Worm (Caenorhabditis elegans) whole organism, young adult: ENCODE data around the gene T27A10.2.

Source experiments
- B0035.1 ChIP-seq: sonication (generic microtip); optimal IDR thresholded peaks from 2 replicates; lab custom pipeline; 2016; ENCODE audit warnings: missing genetic modification characterization, mild to moderate bottlenecking, missing compliant biosample characterization, missing genotype, missing genetic modification reagents
- D2030.7 ChIP-seq: fragments of 200-800 bp; sonication (Bioruptor generic); IDR thresholded peaks from 2 replicates; pipeline ENCODE4 v1.3.6; 2022; ENCODE audit warnings: missing genetic modification reagents, missing genetic modification characterization, missing compliant biosample characterization
- F22D6.2 ChIP-seq: sonication (generic microtip); optimal IDR thresholded peaks from 2 replicates; lab custom pipeline; 2016; ENCODE audit warnings: mild to moderate bottlenecking, missing genetic modification characterization, missing compliant biosample characterization
- F23B12.7 ChIP-seq: sonication (generic microtip); optimal IDR thresholded peaks from 2 replicates; lab custom pipeline; 2017; ENCODE audit warnings: missing genetic modification characterization, mild to moderate bottlenecking, missing compliant biosample characterization, antibody characterized with exemption, moderate library complexity; ENCODE audit not compliant: insufficient read depth
- K12H6.12 ChIP-seq: fragments of 200-800 bp; sonication (Bioruptor generic); optimal IDR thresholded peaks from 2 replicates; lab custom pipeline; 2018; ENCODE audit warnings: mild to moderate bottlenecking, missing genetic modification characterization, missing compliant biosample characterization
- T07F8.4 ChIP-seq: sonication (generic microtip); optimal IDR thresholded peaks from 2 replicates; lab custom pipeline; 2016; ENCODE audit warnings: mild to moderate bottlenecking, missing genetic modification characterization, moderate library complexity, missing compliant biosample characterization
- Y53F4B.3 ChIP-seq: fragments of 200-800 bp; sonication (Bioruptor generic); IDR thresholded peaks from 2 replicates; pipeline ENCODE4 v1.3.6; 2022; ENCODE audit warnings: missing genetic modification reagents, missing genetic modification characterization, missing compliant biosample characterization
- Y53G8AR.9 ChIP-seq: fragments of 200-800 bp; sonication (Bioruptor generic); conservative IDR thresholded peaks from 2 replicates; pipeline ENCODE4 v1.3.6; 2022; ENCODE audit warnings: missing genetic modification reagents, missing genetic modification characterization, missing compliant biosample characterization
- Y56A3A.18 ChIP-seq: fragments of 200-800 bp; sonication (Bioruptor generic); IDR thresholded peaks from 2 replicates; pipeline ENCODE4 v1.3.6; 2022; ENCODE audit warnings: missing genetic modification reagents, missing genetic modification characterization, missing compliant biosample characterization
- Y67H2A.10 ChIP-seq: fragments of 200-800 bp; sonication (Bioruptor generic); conservative IDR thresholded peaks from 2 replicates; pipeline ENCODE4 v1.3.6; 2022; ENCODE audit warnings: missing genetic modification reagents, missing genetic modification characterization, missing compliant biosample characterization
- akir-1 ChIP-seq: fragments of 200-800 bp; sonication (Bioruptor generic); optimal IDR thresholded peaks from 2 replicates; lab custom pipeline; 2018; ENCODE audit warnings: mild to moderate bottlenecking, missing genetic modification characterization, moderate library complexity, missing compliant biosample characterization
- aptf-3 ChIP-seq: fragments of 200-800 bp; sonication (Bioruptor generic); IDR thresholded peaks from 2 replicates; pipeline ENCODE4 v1.3.6; 2022; ENCODE audit warnings: missing genetic modification characterization, missing compliant biosample characterization
- atf-7 ChIP-seq: sonication (generic microtip); optimal IDR thresholded peaks from 2 replicates; lab custom pipeline; 2017; ENCODE audit warnings: mild to moderate bottlenecking, missing genetic modification characterization, missing compliant biosample characterization
- athp-1 ChIP-seq: sonication (generic microtip); optimal IDR thresholded peaks from 2 replicates; lab custom pipeline; 2017; ENCODE audit warnings: mild to moderate bottlenecking, missing genetic modification characterization, missing compliant biosample characterization
- attf-3 ChIP-seq: fragments of 200-800 bp; sonication (Bioruptor generic); conservative IDR thresholded peaks from 2 replicates; pipeline ENCODE4 v1.3.6; 2022; ENCODE audit warnings: missing genetic modification reagents, missing genetic modification characterization, missing compliant biosample characterization
- attf-6 ChIP-seq: fragments of 200-800 bp; sonication (Bioruptor generic); IDR thresholded peaks from 2 replicates; pipeline ENCODE4 v1.3.6; 2022; ENCODE audit warnings: missing genetic modification reagents, missing genetic modification characterization, missing compliant biosample characterization
- cebp-2 ChIP-seq: fragments of 200-800 bp; sonication (Bioruptor generic); IDR thresholded peaks from 2 replicates; pipeline ENCODE4 v1.3.6; 2022; ENCODE audit warnings: missing genetic modification characterization, missing compliant biosample characterization
- ceh-40 ChIP-seq: fragments of 200-800 bp; sonication (Bioruptor generic); IDR thresholded peaks from 2 replicates; pipeline ENCODE4 v1.3.6; 2022; ENCODE audit warnings: missing genetic modification characterization, missing compliant biosample characterization
- chd-7 ChIP-seq: sonication (generic microtip); optimal IDR thresholded peaks from 2 replicates; lab custom pipeline; 2016; ENCODE audit warnings: mild to moderate bottlenecking, missing genetic modification characterization, moderate library complexity, missing compliant biosample characterization
- efl-1 ChIP-seq: fragments of 150-350 bp; optimal IDR thresholded peaks from 2 replicates; lab custom pipeline; 2014; ENCODE audit warnings: missing biosample characterization, missing genetic modification reagents, missing genetic modification characterization
- egl-18 ChIP-seq: fragments of 200-800 bp; sonication (Bioruptor generic); IDR thresholded peaks from 2 replicates; pipeline ENCODE4 v1.3.6; 2022; ENCODE audit warnings: missing genetic modification reagents, missing genetic modification characterization, missing compliant biosample characterization
- ekl-4 ChIP-seq: fragments of 200-800 bp; sonication (Bioruptor generic); IDR thresholded peaks from 2 replicates; pipeline ENCODE4 v1.3.6; 2022; ENCODE audit warnings: missing genetic modification reagents, missing genetic modification characterization, missing compliant biosample characterization
- ets-4 ChIP-seq: fragments of 200-800 bp; sonication (Bioruptor generic); optimal IDR thresholded peaks from 2 replicates; lab custom pipeline; 2018; ENCODE audit warnings: mild to moderate bottlenecking, missing genetic modification characterization, missing compliant biosample characterization
- gei-17 ChIP-seq: fragments of 200-800 bp; sonication (Bioruptor generic); optimal IDR thresholded peaks from 2 replicates; lab custom pipeline; 2018; ENCODE audit warnings: mild to moderate bottlenecking, missing genetic modification characterization, missing compliant biosample characterization
- hlh-12 ChIP-seq: sonication (generic microtip); optimal IDR thresholded peaks from 2 replicates; lab custom pipeline; 2016; ENCODE audit warnings: missing genetic modification characterization, missing compliant biosample characterization
- hlh-26 ChIP-seq: fragments of 200-800 bp; sonication (Bioruptor generic); conservative IDR thresholded peaks from 2 replicates; pipeline ENCODE4 v1.3.6; 2022; ENCODE audit warnings: missing genetic modification reagents, missing genetic modification characterization, missing compliant biosample characterization
- let-607 ChIP-seq, 2 experiments: fragments of 200-800 bp in 1 of 2; sonication (Bioruptor generic) in 1 of 2; sonication (generic microtip) in 1 of 2; optimal IDR thresholded peaks; 2 replicates each; lab custom pipeline; 2016 to 2018; ENCODE audit warnings: mild to moderate bottlenecking in 2 of 2, missing compliant biosample characterization in 2 of 2, missing genetic modification characterization in 2 of 2, moderate library complexity in 2 of 2, missing genotype in 1 of 2
- lsl-1 ChIP-seq: fragments of 200-800 bp; sonication (Bioruptor generic); optimal IDR thresholded peaks from 2 replicates; lab custom pipeline; 2018; ENCODE audit warnings: mild to moderate bottlenecking, missing genetic modification characterization, moderate library complexity, missing compliant biosample characterization
- lsy-27 ChIP-seq: sonication (generic microtip); optimal IDR thresholded peaks from 2 replicates; lab custom pipeline; 2017; ENCODE audit warnings: missing genetic modification characterization, mild to moderate bottlenecking, missing compliant biosample characterization, antibody characterized with exemption, missing genotype, borderline replicate concordance; ENCODE audit not compliant: insufficient read depth
- madf-10 ChIP-seq: sonication (generic microtip); optimal IDR thresholded peaks from 2 replicates; lab custom pipeline; 2016; ENCODE audit warnings: mild to moderate bottlenecking, missing genetic modification characterization, missing compliant biosample characterization
- nhr-179 ChIP-seq: sonication (generic microtip); optimal IDR thresholded peaks from 2 replicates; lab custom pipeline; 2016; ENCODE audit warnings: mild to moderate bottlenecking, missing genetic modification characterization, missing compliant biosample characterization
- nhr-80 ChIP-seq: sonication (generic microtip); optimal IDR thresholded peaks from 2 replicates; lab custom pipeline; 2016; ENCODE audit warnings: missing genetic modification characterization, missing compliant biosample characterization
- nhr-90 ChIP-seq: sonication (generic microtip); optimal IDR thresholded peaks from 2 replicates; lab custom pipeline; 2016; ENCODE audit warnings: missing genotype, mild to moderate bottlenecking, missing genetic modification characterization, missing compliant biosample characterization
- snpc-1.3 ChIP-seq: sonication (generic microtip); optimal IDR thresholded peaks from 2 replicates; lab custom pipeline; 2017; ENCODE audit warnings: missing genetic modification characterization, mild to moderate bottlenecking, missing compliant biosample characterization, antibody characterized with exemption, moderate library complexity, missing genotype, missing genetic modification reagents; ENCODE audit not compliant: insufficient read depth
- snpc-3.4 ChIP-seq: sonication (generic microtip); optimal IDR thresholded peaks from 2 replicates; lab custom pipeline; 2017; ENCODE audit warnings: missing genetic modification characterization, mild to moderate bottlenecking, missing compliant biosample characterization, antibody characterized with exemption, moderate library complexity, missing genotype, missing genetic modification reagents
- snpc-4 ChIP-seq, 5 experiments: fragments of 150-350 bp in 1 of 5; sonication (generic microtip) in 4 of 5; optimal IDR thresholded peaks; 2 replicates each; lab custom pipeline; 2014 to 2018; ENCODE audit warnings: missing genetic modification characterization in 5 of 5, missing biosample characterization in 3 of 5, antibody characterized with exemption in 2 of 5, mild to moderate bottlenecking in 2 of 5, missing compliant biosample characterization in 2 of 5, missing genotype in 2 of 5, moderate library complexity in 2 of 5, missing genetic modification reagents in 1 of 5
- unc-130 ChIP-seq: sonication (generic microtip); optimal IDR thresholded peaks from 2 replicates; lab custom pipeline; 2016; ENCODE audit warnings: missing genetic modification reagents, missing genetic modification characterization, missing compliant biosample characterization
- xnd-1 ChIP-seq: sonication (generic microtip); optimal IDR thresholded peaks from 2 replicates; lab custom pipeline; 2016; ENCODE audit warnings: missing genotype, missing genetic modification reagents, missing genetic modification characterization, missing compliant biosample characterization
- ztf-18 ChIP-seq: sonication (generic microtip); optimal IDR thresholded peaks from 2 replicates; lab custom pipeline; 2016; ENCODE audit warnings: missing genotype, mild to moderate bottlenecking, missing genetic modification characterization, missing compliant biosample characterization
- ztf-22 ChIP-seq: fragments of 200-800 bp; sonication (Bioruptor generic); optimal IDR thresholded peaks from 2 replicates; lab custom pipeline; 2018; ENCODE audit warnings: mild to moderate bottlenecking, missing genetic modification characterization, moderate library complexity, missing compliant biosample characterization
- ztf-25 ChIP-seq: fragments of 200-800 bp; sonication (Bioruptor generic); IDR thresholded peaks from 2 replicates; pipeline ENCODE4 v1.3.6; 2022; ENCODE audit warnings: missing genetic modification reagents, missing genetic modification characterization, missing compliant biosample characterization
- ztf-3 ChIP-seq: fragments of 200-800 bp; sonication (Bioruptor generic); optimal IDR thresholded peaks from 2 replicates; lab custom pipeline; 2018; ENCODE audit warnings: mild to moderate bottlenecking, missing genetic modification characterization, missing compliant biosample characterization

T27A10.2 gene

ce11 chrX:3566856-3567255, 18.9 kb upstream of the T27A10.2 start (continued):
- TF ChIP-seq efl-1 (no peak), Y53G8AR.9 (GFP tag; lab: Robert Waterston, UW) (peak; percentile 91), hlh-12 (no peak), snpc-4 (GFP tag; optimal IDR thresholded peaks at IDR 0.05; lab: Kevin White, UChicago) (no peak), snpc-4 (tag; optimal IDR thresholded peaks at IDR 0.05; lab: Kevin White, UChicago) (no peak), madf-10 (peak; percentile 28), aptf-3 (no peak), snpc-1.3 (tag; lab: Kevin White, UChicago) (no peak), ekl-4 (no peak), athp-1 (tag; lab: Kevin White, UChicago) (no peak)

ce11 chrX:3572490-3572889, 13.3 kb upstream of the T27A10.2 start, which contains the start of gene vit-3:
vit-3 (minus strand) TSS chrX:3572549.
- TF ChIP-seq atf-7 (tag; lab: Kevin White, UChicago) (peak; percentile 13), unc-130 (GFP tag; lab: Kevin White, UChicago) (no peak), egl-18 (GFP tag; lab: Robert Waterston, UW) (no peak), aptf-3 (no peak), attf-3 (no peak), lsl-1 (no peak), T07F8.4 (tag; lab: Kevin White, UChicago) (no peak), F23B12.7 (tag; lab: Kevin White, UChicago) (no peak), nhr-80 (peak; percentile 69), ztf-25 (no peak), nhr-179 (tag; lab: Kevin White, UChicago) (no peak), K12H6.12 (tag; lab: Kevin White, UChicago) (no peak), hlh-26 (GFP tag; lab: Robert Waterston, UW) (no peak), D2030.7 (GFP tag; lab: Robert Waterston, UW) (no peak), akir-1 (GFP tag; lab: Kevin White, UChicago) (no peak), gei-17 (GFP tag; lab: Kevin White, UChicago) (no peak), B0035.1 (no peak), cebp-2 (GFP tag; lab: Robert Waterston, UW) (no peak), lsy-27 (tag; lab: Kevin White, UChicago) (no peak), F22D6.2 (tag; lab: Kevin White, UChicago) (no peak), Y53F4B.3 (no peak), xnd-1 (tag; lab: Kevin White, UChicago) (no peak), ceh-40 (GFP tag; lab: Robert Waterston, UW) (no peak), ztf-22 (GFP tag; lab: Kevin White, UChicago) (peak; percentile 32), let-607 (tag; optimal IDR thresholded peaks at IDR 0.05; lab: Kevin White, UChicago) (peak; percentile 67 to 70), nhr-90 (tag; lab: Kevin White, UChicago) (no peak), ztf-18 (no peak), snpc-3.4 (tag; lab: Kevin White, UChicago) (no peak), ets-4 (GFP tag; lab: Kevin White, UChicago) (no peak), ztf-3 (GFP tag; lab: Kevin White, UChicago) (no peak), Y67H2A.10 (no peak), Y56A3A.18 (GFP tag; lab: Robert Waterston, UW) (no peak), chd-7 (no peak), attf-6 (GFP tag; lab: Robert Waterston, UW) (no peak)
